Fruit fly (Drosophila melanogaster) whole organism, embryonic: ENCODE results near the gene pan.
A peak's percentile ranks its signal among the peaks of the same experiment; 100 is the strongest.

Experiments
- Abd-B ChIP-seq: fragments of 200-800 bp; sonication (Bioruptor generic); optimal IDR thresholded peaks from 2 replicates; lab custom pipeline; 2018; ENCODE audit warnings: missing biosample characterization, mild to moderate bottlenecking, missing genetic modification characterization, moderate library complexity
- Atf3 ChIP-seq: fragments of 200-800 bp; sonication (Bioruptor generic); optimal IDR thresholded peaks from 3 replicates; lab custom pipeline; 2016; ENCODE audit warnings: missing biosample characterization, missing genetic modification characterization
- Awh ChIP-seq: fragments of 200-800 bp; sonication (Bioruptor generic); IDR thresholded peaks from 2 replicates; pipeline ENCODE4, ENCODE4 v1.3.6; 2022; ENCODE audit warnings: missing biosample characterization, missing genetic modification characterization
- Bgb ChIP-seq: fragments of 200-800 bp; sonication (Bioruptor generic); IDR thresholded peaks from 2 replicates; pipeline ENCODE4 v1.3.6; 2022; ENCODE audit warnings: missing biosample characterization, missing genetic modification characterization; ENCODE audit not compliant: partially characterized antibody
- CG10431 ChIP-seq: fragments of 200-800 bp; sonication (Bioruptor generic); optimal IDR thresholded peaks from 3 replicates; lab custom pipeline; 2018; ENCODE audit warnings: missing biosample characterization, mild to moderate bottlenecking, missing genetic modification characterization
- CG14441 ChIP-seq: fragments of 200-800 bp; sonication (Bioruptor generic); IDR thresholded peaks from 2 replicates; pipeline ENCODE4 v1.3.6; 2022; ENCODE audit warnings: missing biosample characterization, missing genetic modification characterization
- CG17568 ChIP-seq: fragments of 200-800 bp; sonication (Bioruptor generic); optimal IDR thresholded peaks from 2 replicates; lab custom pipeline; 2018; ENCODE audit warnings: missing biosample characterization, mild to moderate bottlenecking, missing genetic modification characterization, moderate library complexity
- CG31388 ChIP-seq: fragments of 200-800 bp; sonication (Bioruptor generic); optimal IDR thresholded peaks from 2 replicates; lab custom pipeline; 2016; ENCODE audit warnings: missing biosample characterization, missing genetic modification characterization
- CG32532 ChIP-seq: fragments of 200-800 bp; sonication (Bioruptor generic); IDR thresholded peaks from 2 replicates; pipeline ENCODE4 v1.3.6; 2022; ENCODE audit warnings: missing biosample characterization, missing genetic modification characterization
- CG34224 ChIP-seq: fragments of 200-800 bp; sonication (Bioruptor generic); IDR thresholded peaks from 3 replicates; pipeline ENCODE4 v1.3.6; 2022; ENCODE audit warnings: missing biosample characterization, missing genetic modification characterization; ENCODE audit not compliant: partially characterized antibody
- CG4707 ChIP-seq: fragments of 200-800 bp; sonication (Bioruptor generic); optimal IDR thresholded peaks from 2 replicates; lab custom pipeline; 2018; ENCODE audit warnings: missing biosample characterization, mild to moderate bottlenecking, missing genetic modification characterization, moderate library complexity
- CG5180 ChIP-seq: fragments of 200-800 bp; sonication (Bioruptor generic); optimal IDR thresholded peaks from 3 replicates; lab custom pipeline; 2017; ENCODE audit warnings: missing biosample characterization, missing genetic modification characterization, mild to moderate bottlenecking, moderate library complexity, missing genetic modification reagents
- CG6854 ChIP-seq: fragments of 200-800 bp; sonication (Bioruptor generic); optimal IDR thresholded peaks from 3 replicates; lab custom pipeline; 2017; ENCODE audit warnings: missing biosample characterization, mild to moderate bottlenecking, missing genetic modification characterization
- CG7745 ChIP-seq: fragments of 200-800 bp; sonication (Bioruptor generic); optimal IDR thresholded peaks from 2 replicates; lab custom pipeline; 2018; ENCODE audit warnings: missing biosample characterization, mild to moderate bottlenecking, missing genetic modification characterization, moderate library complexity
- CG8089 ChIP-seq: fragments of 200-800 bp; sonication (Bioruptor generic); optimal IDR thresholded peaks from 3 replicates; lab custom pipeline; 2016; ENCODE audit warnings: missing biosample characterization, missing genetic modification characterization
- CG9727 ChIP-seq: fragments of 200-800 bp; sonication (Bioruptor generic); optimal IDR thresholded peaks from 3 replicates; lab custom pipeline; 2017; ENCODE audit warnings: missing biosample characterization, mild to moderate bottlenecking, missing genetic modification characterization
- CTCF ChIP-seq: fragments of 200-800 bp; sonication (Bioruptor generic); optimal IDR thresholded peaks from 2 replicates; lab custom pipeline; 2017; ENCODE audit warnings: missing biosample characterization, mild to moderate bottlenecking, missing genetic modification characterization, moderate library complexity
- CoRest ChIP-seq: fragments of 200-800 bp; sonication (Bioruptor generic); optimal IDR thresholded peaks from 3 replicates; lab custom pipeline; 2018; ENCODE audit warnings: missing biosample characterization, mild to moderate bottlenecking, missing genetic modification characterization, moderate library complexity
- Dfd ChIP-seq, 2 experiments: fragments of >200 bp; optimal IDR thresholded peaks; 2 replicates each; lab custom pipeline; 2017; ENCODE audit warnings: missing biosample characterization in 2 of 2, missing genetic modification characterization in 2 of 2
- Dip3 ChIP-seq: fragments of 200-800 bp; sonication (Bioruptor generic); optimal IDR thresholded peaks from 3 replicates; lab custom pipeline; 2016; ENCODE audit warnings: missing biosample characterization, missing genetic modification characterization
- Dp ChIP-seq: fragments of 200-800 bp; sonication (Bioruptor generic); optimal IDR thresholded peaks from 2 replicates; lab custom pipeline; 2018; ENCODE audit warnings: missing biosample characterization, mild to moderate bottlenecking, missing genetic modification characterization, moderate library complexity
- Fer2 ChIP-seq: fragments of 200-800 bp; sonication (Bioruptor generic); optimal IDR thresholded peaks from 2 replicates; lab custom pipeline; 2018; ENCODE audit warnings: missing biosample characterization, mild to moderate bottlenecking, missing genetic modification characterization, moderate library complexity
- HLH54F ChIP-seq: fragments of 200-800 bp; sonication (Bioruptor generic); optimal IDR thresholded peaks from 3 replicates; lab custom pipeline; 2016; ENCODE audit warnings: missing biosample characterization, missing genetic modification characterization
- HLHmδ ChIP-seq: fragments of 200-800 bp; sonication (Bioruptor generic); optimal IDR thresholded peaks from 2 replicates; lab custom pipeline; 2018; ENCODE audit warnings: missing biosample characterization, mild to moderate bottlenecking, missing genetic modification characterization, moderate library complexity
- Hey ChIP-seq: fragments of 200-800 bp; sonication (Bioruptor generic); optimal IDR thresholded peaks from 3 replicates; lab custom pipeline; 2018; ENCODE audit warnings: missing biosample characterization, mild to moderate bottlenecking, missing genetic modification characterization
- Hmr ChIP-seq: fragments of 200-800 bp; sonication (Bioruptor generic); optimal IDR thresholded peaks from 3 replicates; lab custom pipeline; 2017; ENCODE audit warnings: mild to moderate bottlenecking, missing biosample characterization, missing genetic modification reagents, missing genetic modification characterization
- Hr78 ChIP-seq, 2 experiments: fragments of 200-800 bp in 1 of 2; fragments of >200 bp in 1 of 2; sonication (Bioruptor generic) in 1 of 2; optimal IDR thresholded peaks; 2 replicates each; lab custom pipeline; 2017 to 2019; ENCODE audit warnings: missing biosample characterization in 2 of 2, missing genetic modification characterization in 2 of 2, mild to moderate bottlenecking in 1 of 2, moderate library complexity in 1 of 2
- Lhr ChIP-seq: fragments of 200-800 bp; sonication (Bioruptor generic); optimal IDR thresholded peaks from 3 replicates; lab custom pipeline; 2017; ENCODE audit warnings: mild to moderate bottlenecking, missing biosample characterization, missing genetic modification reagents, missing genetic modification characterization
- Lim3 ChIP-seq: fragments of 200-800 bp; sonication (Bioruptor generic); IDR thresholded peaks from 2 replicates; pipeline ENCODE4 v1.3.6; 2022; ENCODE audit warnings: missing biosample characterization, missing genetic modification characterization
- MESR4 ChIP-seq: fragments of 200-800 bp; sonication (Bioruptor generic); optimal IDR thresholded peaks from 2 replicates; lab custom pipeline; 2018; ENCODE audit warnings: missing biosample characterization, mild to moderate bottlenecking, missing genetic modification characterization, moderate library complexity
- Opbp ChIP-seq: fragments of 200-800 bp; sonication (Bioruptor generic); IDR thresholded peaks from 3 replicates; pipeline ENCODE4 v1.3.6; 2022; ENCODE audit warnings: missing biosample characterization, missing genetic modification characterization; ENCODE audit not compliant: partially characterized antibody
- Sox100B ChIP-seq: fragments of 200-800 bp; sonication (Bioruptor generic); optimal IDR thresholded peaks from 3 replicates; lab custom pipeline; 2018; ENCODE audit warnings: missing biosample characterization, mild to moderate bottlenecking, missing genetic modification characterization
- ac ChIP-seq: fragments of 200-800 bp; sonication (Bioruptor generic); optimal IDR thresholded peaks from 3 replicates; lab custom pipeline; 2017; ENCODE audit warnings: missing biosample characterization, mild to moderate bottlenecking, missing genetic modification characterization
- al ChIP-seq: fragments of 200-800 bp; sonication (Bioruptor generic); IDR thresholded peaks from 2 replicates; pipeline ENCODE4 v1.3.6; 2022; ENCODE audit warnings: missing biosample characterization, missing genetic modification characterization
- ato ChIP-seq: fragments of 200-800 bp; sonication (Bioruptor generic); IDR thresholded peaks from 2 replicates; pipeline ENCODE4 v1.3.6; 2022; ENCODE audit warnings: missing biosample characterization, missing genetic modification characterization; ENCODE audit not compliant: partially characterized antibody
- disco-r ChIP-seq: fragments of 200-800 bp; sonication (Bioruptor generic); optimal IDR thresholded peaks from 2 replicates; lab custom pipeline; 2016; ENCODE audit warnings: missing biosample characterization, missing genetic modification characterization
- emc ChIP-seq: fragments of 200-800 bp; sonication (Bioruptor generic); optimal IDR thresholded peaks from 2 replicates; lab custom pipeline; 2016; ENCODE audit warnings: missing biosample characterization, missing genetic modification characterization
- eve ChIP-seq, 2 experiments: fragments of >200 bp; optimal IDR thresholded peaks; 2 replicates each; lab custom pipeline; 2017; ENCODE audit warnings: missing biosample characterization in 2 of 2, missing genetic modification characterization in 2 of 2
- hbn ChIP-seq: fragments of 200-800 bp; sonication (Bioruptor generic); IDR thresholded peaks from 2 replicates; pipeline ENCODE4 v1.3.6; 2022; ENCODE audit warnings: missing biosample characterization, missing genetic modification characterization; ENCODE audit not compliant: partially characterized antibody
- hth ChIP-seq: fragments of >200 bp; optimal IDR thresholded peaks from 2 replicates; lab custom pipeline; 2017; ENCODE audit warnings: inconsistent platforms
- kah ChIP-seq: fragments of 200-800 bp; sonication (Bioruptor generic); optimal IDR thresholded peaks from 2 replicates; lab custom pipeline; 2018; ENCODE audit warnings: missing biosample characterization, mild to moderate bottlenecking, missing genetic modification characterization
- luna ChIP-seq: fragments of 200-800 bp; sonication (Bioruptor generic); optimal IDR thresholded peaks from 2 replicates; lab custom pipeline; 2016; ENCODE audit warnings: missing biosample characterization, missing genetic modification characterization
- phol ChIP-seq: fragments of 200-800 bp; sonication (Bioruptor generic); optimal IDR thresholded peaks from 3 replicates; lab custom pipeline; 2018; ENCODE audit warnings: missing biosample characterization, mild to moderate bottlenecking, missing genetic modification characterization, moderate library complexity
- pita ChIP-seq: fragments of 200-800 bp; sonication (Bioruptor generic); optimal IDR thresholded peaks from 2 replicates; lab custom pipeline; 2017; ENCODE audit warnings: missing biosample characterization, mild to moderate bottlenecking, missing genetic modification characterization
- sqz ChIP-seq: fragments of 200-800 bp; sonication (Bioruptor generic); optimal IDR thresholded peaks from 3 replicates; lab custom pipeline; 2018; ENCODE audit warnings: missing biosample characterization, mild to moderate bottlenecking, missing genetic modification characterization
- wor ChIP-seq: fragments of 200-800 bp; sonication (Bioruptor generic); IDR thresholded peaks from 2 replicates; pipeline ENCODE4 v1.3.6; 2022; ENCODE audit warnings: missing biosample characterization, missing genetic modification characterization
- z ChIP-seq: fragments of 200-800 bp; sonication (Bioruptor generic); IDR thresholded peaks from 3 replicates; pipeline ENCODE4 v1.3.6; 2022; ENCODE audit warnings: missing biosample characterization, missing genetic modification characterization
- zen2 ChIP-seq: fragments of 200-800 bp; sonication (Bioruptor generic); IDR thresholded peaks from 3 replicates; pipeline ENCODE4 v1.3.6; 2022; ENCODE audit warnings: missing biosample characterization, missing genetic modification characterization; ENCODE audit not compliant: partially characterized antibody
- zf30C ChIP-seq: fragments of 200-800 bp; sonication (Bioruptor generic); optimal IDR thresholded peaks from 3 replicates; lab custom pipeline; 2018; ENCODE audit warnings: missing biosample characterization, mild to moderate bottlenecking, missing genetic modification characterization

Gene pan

dm6 chr4:68949-69742, at the start of gene pan (continued):
- TF ChIP-seq Lim3 (GFP tag; lab: Robert Waterston, UW) (no peak), Sox100B (GFP tag; lab: Kevin White, UChicago) (no peak), HLH54F (GFP tag; lab: Kevin White, UChicago) (no peak), hth (lab: Kevin White, UChicago) (no peak), Dfd (GFP tag; optimal IDR thresholded peaks at IDR 0.05; lab: Kevin White, UChicago) (no peak), sqz (GFP tag; lab: Kevin White, UChicago) (peak; percentile 99), CG7745 (tag; lab: Kevin White, UChicago) (peak; percentile 20), CoRest (tag; lab: Kevin White, UChicago) (no peak), ato (peak; percentile 92), Hey (tag; lab: Kevin White, UChicago) (no peak), ac (GFP tag; lab: Kevin White, UChicago) (peak; percentile 18), CTCF (GFP tag; lab: Kevin White, UChicago) (peak; percentile 75), pita (GFP tag; lab: Kevin White, UChicago) (peak; percentile 83), Atf3 (no peak), zen2 (GFP tag; lab: Robert Waterston, UW) (no peak; the same call in 2 of the 3 replicates), CG14441 (GFP tag; lab: Robert Waterston, UW) (no peak), luna (no peak), z (GFP tag; lab: Robert Waterston, UW) (no peak), CG17568 (peak; percentile 43), hbn (GFP tag; lab: Robert Waterston, UW) (peak; percentile 91), eve (GFP tag; optimal IDR thresholded peaks at IDR 0.05; lab: Kevin White, UChicago) (peak in 1 of 2 experiments; percentile 56), CG34224 (GFP tag; lab: Robert Waterston, UW) (peak; percentile 94), disco-r (GFP tag; lab: Kevin White, UChicago) (no peak), CG5180 (GFP tag; lab: Kevin White, UChicago) (no peak), MESR4 (GFP tag; lab: Kevin White, UChicago) (peak; percentile 90), Bgb (GFP tag; lab: Robert Waterston, UW) (peak; percentile 91), CG8089 (GFP tag; lab: Kevin White, UChicago) (no peak), CG6854 (GFP tag; lab: Kevin White, UChicago) (peak; percentile 45), CG10431 (GFP tag; lab: Kevin White, UChicago) (no peak), emc (GFP tag; lab: Kevin White, UChicago) (no peak), CG32532 (GFP tag; lab: Robert Waterston, UW) (no peak), Hmr (GFP tag; lab: Kevin White, UChicago) (peak; percentile 52), CG4707 (GFP tag; lab: Kevin White, UChicago) (no peak), Dp (GFP tag; lab: Kevin White, UChicago) (peak; percentile 47), HLHmδ (GFP tag; lab: Kevin White, UChicago) (no peak), Abd-B (no peak), Opbp (GFP tag; lab: Robert Waterston, UW) (peak; percentile 83; the same call in 2 of the 3 replicates), CG31388 (no peak), phol (tag; lab: Kevin White, UChicago) (no peak), kah (GFP tag; lab: Kevin White, UChicago) (no peak), Awh (GFP tag; lab: Robert Waterston, UW) (no peak), Hr78 (GFP tag; optimal IDR thresholded peaks at IDR 0.05; lab: Kevin White, UChicago) (no peak), zf30C (GFP tag; lab: Kevin White, UChicago) (no peak), Fer2 (tag; lab: Kevin White, UChicago) (no peak), Lhr (GFP tag; lab: Kevin White, UChicago) (peak; percentile 76), Dip3 (GFP tag; lab: Kevin White, UChicago) (no peak), wor (GFP tag; lab: Robert Waterston, UW) (no peak), al (GFP tag; lab: Robert Waterston, UW) (no peak), CG9727 (GFP tag; lab: Kevin White, UChicago) (no peak)
